Worm (Caenorhabditis elegans) whole organism, midembryonic: ENCODE results near the gene kdp-1.

ENCODE experiments used
- T22C8.4 ChIP-seq: fragments of 200-800 bp; sonication (Bioruptor generic); IDR thresholded peaks from 2 replicates; pipeline ENCODE4 v1.3.6; 2022; ENCODE audit warnings: missing genetic modification characterization, missing compliant biosample characterization
- cog-1 ChIP-seq: sonication (generic microtip); optimal IDR thresholded peaks from 2 replicates; lab custom pipeline; 2016; ENCODE audit warnings: missing genetic modification characterization, missing compliant biosample characterization
- flt-1 ChIP-seq: fragments of 200-800 bp; sonication (Bioruptor generic); IDR thresholded peaks from 2 replicates; pipeline ENCODE4 v1.3.6; 2022; ENCODE audit warnings: missing genetic modification characterization, missing compliant biosample characterization
- klf-2 ChIP-seq: fragments of 200-800 bp; sonication (Bioruptor generic); conservative IDR thresholded peaks from 2 replicates; pipeline ENCODE4 v1.3.6; 2022; ENCODE audit warnings: missing genetic modification reagents, missing genetic modification characterization, missing compliant biosample characterization
- med-1 ChIP-seq: sonication (generic microtip); optimal IDR thresholded peaks from 2 replicates; lab custom pipeline; 2017; ENCODE audit warnings: missing genetic modification characterization, mild to moderate bottlenecking, missing compliant biosample characterization, antibody characterized with exemption, missing genetic modification reagents; ENCODE audit not compliant: insufficient read depth
- ref-1 ChIP-seq: fragments of 200-800 bp; sonication (Bioruptor generic); conservative IDR thresholded peaks from 2 replicates; pipeline ENCODE4 v1.3.6; 2022; ENCODE audit warnings: missing genetic modification reagents, missing genetic modification characterization, missing compliant biosample characterization
- tab-1 ChIP-seq: fragments of 200-800 bp; sonication (Bioruptor generic); IDR thresholded peaks from 2 replicates; pipeline ENCODE4 v1.3.6; 2022; ENCODE audit warnings: missing genetic modification characterization, missing compliant biosample characterization
- ztf-23 ChIP-seq: fragments of 200-800 bp; sonication (Bioruptor generic); IDR thresholded peaks from 2 replicates; pipeline ENCODE4 v1.3.6; 2022; ENCODE audit warnings: missing genetic modification reagents, missing genetic modification characterization, missing compliant biosample characterization
- ztf-29 ChIP-seq: fragments of 200-800 bp; sonication (Bioruptor generic); IDR thresholded peaks from 2 replicates; pipeline ENCODE4 v1.3.6; 2022; ENCODE audit warnings: missing genetic modification reagents, missing genetic modification characterization, missing compliant biosample characterization

Gene kdp-1

ce11 chrIV:13300109-13300508 is at the start of gene kdp-1:
Gene kdp-1, plus strand, starts transcription at chrIV:13300188.
- TF ChIP-seq ref-1 (GFP tag; lab: Robert Waterston, UW) (no peak), med-1 (GFP tag; lab: Kevin White, UChicago) (no peak), klf-2 (GFP tag; lab: Robert Waterston, UW) (no peak)

- TF ChIP-seq tab-1 (GFP tag; lab: Robert Waterston, UW) (no peak), T22C8.4 (GFP tag; lab: Robert Waterston, UW) (no peak), ref-1 (GFP tag; lab: Robert Waterston, UW) (no peak), ztf-23 (GFP tag; lab: Robert Waterston, UW) (no peak), ztf-29 (GFP tag; lab: Robert Waterston, UW) (no peak), flt-1 (GFP tag; lab: Robert Waterston, UW) (no peak), med-1 (GFP tag; lab: Kevin White, UChicago) (no peak), cog-1 (tag; lab: Kevin White, UChicago) (no peak), klf-2 (GFP tag; lab: Robert Waterston, UW) (no peak)
Observed at ce11 chrIV:13250243-13250642, 49.7 kb upstream of the kdp-1 start.

- TF ChIP-seq ztf-29 (GFP tag; lab: Robert Waterston, UW) (no peak), ref-1 (GFP tag; lab: Robert Waterston, UW) (no peak), tab-1 (GFP tag; lab: Robert Waterston, UW) (no peak), ztf-23 (GFP tag; lab: Robert Waterston, UW) (no peak), T22C8.4 (GFP tag; lab: Robert Waterston, UW) (no peak), med-1 (GFP tag; lab: Kevin White, UChicago) (no peak), klf-2 (GFP tag; lab: Robert Waterston, UW) (no peak), flt-1 (GFP tag; lab: Robert Waterston, UW) (no peak), cog-1 (tag; lab: Kevin White, UChicago) (no peak)
Observed at ce11 chrIV:13252211-13252610, 47.8 kb upstream of the kdp-1 start, which contains the start of gene ttr-51. Gene ttr-51, minus strand, starts transcription at chrIV:13252311.

ce11 chrIV:13253841-13254240 is 46.1 kb upstream of the kdp-1 start, which contains the start of gene ttr-45:
Gene ttr-45, plus strand, starts transcription at chrIV:13254225.
- TF ChIP-seq ztf-23 (GFP tag; lab: Robert Waterston, UW) (no peak), ztf-29 (GFP tag; lab: Robert Waterston, UW) (no peak), tab-1 (GFP tag; lab: Robert Waterston, UW) (no peak)

- TF ChIP-seq tab-1 (GFP tag; lab: Robert Waterston, UW), result no peak
- no peak for TF ChIP-seq klf-2 (GFP tag; lab: Robert Waterston, UW)
- TF ChIP-seq cog-1 (tag; lab: Kevin White, UChicago), result no peak
- TF ChIP-seq ztf-23 (GFP tag; lab: Robert Waterston, UW), result no peak
- no peak for TF ChIP-seq flt-1 (GFP tag; lab: Robert Waterston, UW)
- no peak for TF ChIP-seq ztf-29 (GFP tag; lab: Robert Waterston, UW)
- TF ChIP-seq ref-1 (GFP tag; lab: Robert Waterston, UW), result no peak
- TF ChIP-seq med-1 (GFP tag; lab: Kevin White, UChicago), result no peak
- TF ChIP-seq T22C8.4 (GFP tag; lab: Robert Waterston, UW), result no peak
Observed at ce11 chrIV:13255886-13256285, 44.1 kb upstream of the kdp-1 start, which contains the start of gene bus-12. Gene bus-12, plus strand, starts transcription at chrIV:13256186.

ce11 chrIV:13258872-13259271 is 41.1 kb upstream of the kdp-1 start, which contains the start of gene JC8.16:
Gene JC8.16, plus strand, starts transcription at chrIV:13259172.
- no peak for TF ChIP-seq ref-1 (GFP tag; lab: Robert Waterston, UW)
- no peak for TF ChIP-seq T22C8.4 (GFP tag; lab: Robert Waterston, UW)
- TF ChIP-seq ztf-23 (GFP tag; lab: Robert Waterston, UW), result no peak
- no peak for TF ChIP-seq tab-1 (GFP tag; lab: Robert Waterston, UW)
- no peak for TF ChIP-seq med-1 (GFP tag; lab: Kevin White, UChicago)
- no peak for TF ChIP-seq cog-1 (tag; lab: Kevin White, UChicago)
- TF ChIP-seq klf-2 (GFP tag; lab: Robert Waterston, UW), result no peak
- no peak for TF ChIP-seq ztf-29 (GFP tag; lab: Robert Waterston, UW)
- TF ChIP-seq flt-1 (GFP tag; lab: Robert Waterston, UW), result no peak

- TF ChIP-seq T22C8.4 (GFP tag; lab: Robert Waterston, UW) (no peak), ztf-23 (GFP tag; lab: Robert Waterston, UW) (no peak)
Observed at ce11 chrIV:13261778-13262177, 38.2 kb upstream of the kdp-1 start.

- TF ChIP-seq cog-1 (tag; lab: Kevin White, UChicago) (no peak), ztf-29 (GFP tag; lab: Robert Waterston, UW) (no peak)
Observed at ce11 chrIV:13268385-13268784, 31.6 kb upstream of the kdp-1 start.

- TF ChIP-seq flt-1 (GFP tag; lab: Robert Waterston, UW) (0 out of 2 replicates have a peak, but pooled peaks have one; percentile 32), tab-1 (GFP tag; lab: Robert Waterston, UW) (no peak), ref-1 (GFP tag; lab: Robert Waterston, UW) (no peak)
Observed at ce11 chrIV:13272494-13272893, 27.5 kb upstream of the kdp-1 start, which contains the start of gene unc-26. Gene unc-26, minus strand, starts transcription at chrIV:13272516.

- no peak for TF ChIP-seq cog-1 (tag; lab: Kevin White, UChicago)
- TF ChIP-seq T22C8.4 (GFP tag; lab: Robert Waterston, UW), result no peak
- TF ChIP-seq ztf-23 (GFP tag; lab: Robert Waterston, UW), result no peak
- TF ChIP-seq flt-1 (GFP tag; lab: Robert Waterston, UW), result no peak
Observed at ce11 chrIV:13282778-13283177, 17.2 kb upstream of the kdp-1 start, which contains the start of gene cpsf-3. Gene cpsf-3, minus strand, starts transcription at chrIV:13282878.
